Fruit fly (Drosophila melanogaster) Kc167 (cell line): Measurements from ENCODE around the gene SMC3.

Experiments used
- Myc ChIP-seq: fragments of >200 bp; optimal IDR thresholded peaks from 2 replicates; lab custom pipeline; 2017; ENCODE audit warnings: missing external identifiers
- psq ChIP-seq: fragments of >200 bp; optimal IDR thresholded peaks from 2 replicates; lab custom pipeline; 2017; ENCODE audit warnings: missing external identifiers

dm6 chrX:16583730-16584129 is 9.5 kb downstream of the SMC3 start:
- TF ChIP-seq Myc (lab: Kevin White, UChicago) (no peak), psq (lab: Kevin White, UChicago) (no peak)
